Worm (Caenorhabditis elegans): Measurements from ENCODE around the gene K05F1.9.

K05F1.9 gene

ce11 chrII:5844694-5845129, 43.7 kb upstream of the K05F1.9 start (continued):
- TF ChIP-seq nhr-28 (tag; optimal IDR thresholded peaks at IDR 0.05): peak; percentile 77
- peak; percentile 94 for TF ChIP-seq fkh-4 (tag; optimal IDR thresholded peaks at IDR 0.05; ENCODE audit: borderline replicate concordance)
- peak; percentile 96 to 97 for TF ChIP-seq lsy-2 (tag; optimal IDR thresholded peaks at IDR 0.05)
- TF ChIP-seq mdl-1 (tag; optimal IDR thresholded peaks at IDR 0.05): peak; percentile 46 to 94
- TF ChIP-seq isw-1 (GFP tag; IDR thresholded peaks at IDR 0.05): peak; percentile 99
- peak; percentile 99 for TF ChIP-seq zag-1 (tag; optimal IDR thresholded peaks at IDR 0.05)
- peak; percentile 86 to 97 for TF ChIP-seq egl-27 (tag; optimal IDR thresholded peaks at IDR 0.05)
- peak; percentile 100 for TF ChIP-seq nhr-71 (tag; optimal IDR thresholded peaks at IDR 0.05)
- peak; percentile 100 for TF ChIP-seq nhr-47 (tag; optimal IDR thresholded peaks at IDR 0.05)
- TF ChIP-seq ama-1 (optimal IDR thresholded peaks at IDR 0.05): peak; percentile 100
- TF ChIP-seq tbx-2 (tag; optimal IDR thresholded peaks at IDR 0.05): peak; percentile 100
- peak; percentile 99 for TF ChIP-seq pax-3 (tag; optimal IDR thresholded peaks at IDR 0.05)
- TF ChIP-seq ceh-82 (tag; optimal IDR thresholded peaks at IDR 0.05): peak; percentile 95 to 98 (median 98)
- TF ChIP-seq aha-1 (tag; optimal IDR thresholded peaks at IDR 0.05): peak; percentile 89
- TF ChIP-seq ets-5 (GFP tag; IDR thresholded peaks at IDR 0.05): peak; percentile 84; the same call in 1 of the 2 replicates
- TF ChIP-seq unc-86 (tag; optimal IDR thresholded peaks at IDR 0.05): peak; percentile 99
- peak; percentile 93 for TF ChIP-seq mef-2 (tag; optimal IDR thresholded peaks at IDR 0.05)
- TF ChIP-seq nhr-76 (tag; optimal IDR thresholded peaks at IDR 0.05): peak; percentile 80
- TF ChIP-seq lin-15B (tag; optimal IDR thresholded peaks at IDR 0.05): peak; percentile 74
- TF ChIP-seq sup-37 (GFP tag; optimal IDR thresholded peaks at IDR 0.05): peak; percentile 99
- TF ChIP-seq swsn-7 (tag; optimal IDR thresholded peaks at IDR 0.05): peak; percentile 100
- TF ChIP-seq lin-14 (GFP tag; optimal IDR thresholded peaks at IDR 0.05): peak; percentile 99
- peak; percentile 79 for TF ChIP-seq hlh-4 (tag; optimal IDR thresholded peaks at IDR 0.05)
- TF ChIP-seq nhr-19 (GFP tag; conservative IDR thresholded peaks at IDR 0.05): peak; percentile 99
- TF ChIP-seq lin-39 (tag; optimal IDR thresholded peaks at IDR 0.05): peak; percentile 99
- peak; percentile 75 for TF ChIP-seq F16B12.6 (tag; optimal IDR thresholded peaks at IDR 0.05)
- peak; percentile 79 for TF ChIP-seq pag-3 (tag; optimal IDR thresholded peaks at IDR 0.05; ENCODE audit: borderline replicate concordance, insufficient read depth)
- peak; percentile 99 for TF ChIP-seq ceh-88 (GFP tag; IDR thresholded peaks at IDR 0.05)
- peak; percentile 82 to 84 (median 82) for TF ChIP-seq dpl-1 (GFP tag; optimal IDR thresholded peaks at IDR 0.05)
- peak; percentile 92 for TF ChIP-seq efl-1 (optimal IDR thresholded peaks at IDR 0.05)
- TF ChIP-seq efl-1 (GFP tag; optimal IDR thresholded peaks at IDR 0.05 in 1 of 2): peak; percentile 77 to 98
- peak; percentile 89 for TF ChIP-seq blmp-1 (tag; optimal IDR thresholded peaks at IDR 0.05)
- peak; percentile 93 for TF ChIP-seq vab-15 (tag; optimal IDR thresholded peaks at IDR 0.05)
- peak; percentile 73 for TF ChIP-seq tlp-1 (tag; optimal IDR thresholded peaks at IDR 0.05)
- TF ChIP-seq nhr-77 (tag; optimal IDR thresholded peaks at IDR 0.05): peak; percentile 99
- TF ChIP-seq efl-3 (GFP tag; optimal IDR thresholded peaks at IDR 0.05): peak; percentile 90
- TF ChIP-seq lin-35 (GFP tag; optimal IDR thresholded peaks at IDR 0.05): peak; percentile 89 to 95
- peak; percentile 100 for TF ChIP-seq dsc-1 (tag; optimal IDR thresholded peaks at IDR 0.05)
- TF ChIP-seq skn-1 (tag; optimal IDR thresholded peaks at IDR 0.05): peak; percentile 91
- TF ChIP-seq zip-4 (GFP tag; optimal IDR thresholded peaks at IDR 0.05): peak; percentile 95
- peak; percentile 94 for TF ChIP-seq unc-98 (GFP tag; IDR thresholded peaks at IDR 0.05)
- peak; percentile 76 for TF ChIP-seq pqm-1 (tag; optimal IDR thresholded peaks at IDR 0.05)
- peak; percentile 72 for TF ChIP-seq ceh-90 (tag; optimal IDR thresholded peaks at IDR 0.05)
- peak; percentile 98 for TF ChIP-seq nhr-11 (tag; optimal IDR thresholded peaks at IDR 0.05)
- peak; percentile 99 for TF ChIP-seq C16A3.4 (tag; optimal IDR thresholded peaks at IDR 0.05)
- peak in 5 of 6 experiments; percentile 91 to 99 (median 95) for TF ChIP-seq elt-3 (tag; optimal IDR thresholded peaks at IDR 0.05)
- peak; percentile 99 for TF ChIP-seq xbp-1 (tag; optimal IDR thresholded peaks at IDR 0.05)
- TF ChIP-seq unc-130 (tag; optimal IDR thresholded peaks at IDR 0.05): peak; percentile 98
- peak; percentile 82 for TF ChIP-seq unc-30 (tag; optimal IDR thresholded peaks at IDR 0.05)
- peak; percentile 81 for TF ChIP-seq C34B4.2 (tag; optimal IDR thresholded peaks at IDR 0.05)
- peak; percentile 100 for TF ChIP-seq snpc-4 (tag; optimal IDR thresholded peaks at IDR 0.05)
